Worm (Caenorhabditis elegans): Measurements from ENCODE around the gene smu-2.
A peak's percentile ranks its signal among the peaks of the same experiment; 100 is the strongest.

The smu-2 gene

ce11 chrII:3482231-3482630 is at the start of gene smu-2:
Gene smu-2 (plus strand): TSS chrII:3482408.
- TF ChIP-seq ets-4 (GFP tag; optimal IDR thresholded peaks at IDR 0.05) (no peak), attf-6 (GFP tag; IDR thresholded peaks at IDR 0.05) (no peak), B0261.1 (tag; optimal IDR thresholded peaks at IDR 0.05) (peak; percentile 1), K12H6.12 (tag; optimal IDR thresholded peaks at IDR 0.05) (peak; percentile 35), ceh-27 (GFP tag; optimal IDR thresholded peaks at IDR 0.05) (peak; percentile 72), sptf-2 (GFP tag; optimal IDR thresholded peaks at IDR 0.05) (no peak), let-607 (tag; optimal IDR thresholded peaks at IDR 0.05) (peak in 1 of 2 experiments; percentile 18), lsl-1 (GFP tag; optimal IDR thresholded peaks at IDR 0.05) (peak; percentile 50), nfya-2 (GFP tag; IDR thresholded peaks at IDR 0.05) (no peak), F49E8.2 (tag; optimal IDR thresholded peaks at IDR 0.05; ENCODE audit: insufficient read depth) (peak; percentile 1), madf-3 (GFP tag; IDR thresholded peaks at IDR 0.05) (no peak), F39B2.1 (GFP tag; IDR thresholded peaks at IDR 0.05) (no peak), rcor-1 (GFP tag; IDR thresholded peaks at IDR 0.05) (peak; percentile 35; the same call in 1 of the 2 replicates), ztf-25 (GFP tag; IDR thresholded peaks at IDR 0.05) (0 out of 2 replicates have a peak, but pooled peaks have one; percentile 32), rec-8 (tag; optimal IDR thresholded peaks at IDR 0.05) (peak; percentile 14 to 34), lsy-27 (tag; optimal IDR thresholded peaks at IDR 0.05; ENCODE audit: borderline replicate concordance, insufficient read depth) (no peak), madf-10 (tag; optimal IDR thresholded peaks at IDR 0.05) (no peak), ztf-26 (tag; optimal IDR thresholded peaks at IDR 0.05) (no peak), dox-1 (GFP tag; IDR thresholded peaks at IDR 0.05) (no peak), aptf-2 (GFP tag; conservative IDR thresholded peaks at IDR 0.05) (peak; percentile 66; the same call in 1 of the 2 replicates), D2030.7 (GFP tag; IDR thresholded peaks at IDR 0.05) (0 out of 2 replicates have a peak, but pooled peaks have one; percentile 15), ztf-18 (tag; optimal IDR thresholded peaks at IDR 0.05) (peak; percentile 13), F23B12.7 (tag; optimal IDR thresholded peaks at IDR 0.05; ENCODE audit: insufficient read depth) (no peak), rpc-1 (optimal IDR thresholded peaks at IDR 0.05) (no peak), rpc-1 (tag; optimal IDR thresholded peaks at IDR 0.05) (no peak), hmg-1.2 (GFP tag; IDR thresholded peaks at IDR 0.05) (peak; percentile 49; the same call in 1 of the 2 replicates), efl-1 (GFP tag; optimal IDR thresholded peaks at IDR 0.05) (peak; percentile 11), madf-6 (GFP tag; IDR thresholded peaks at IDR 0.05) (peak; percentile 56), dpl-1 (GFP tag; optimal IDR thresholded peaks at IDR 0.05) (no peak), chd-7 (tag; optimal IDR thresholded peaks at IDR 0.05) (no peak), madf-8 (GFP tag; conservative IDR thresholded peaks at IDR 0.05) (peak; percentile 39), athp-1 (tag; optimal IDR thresholded peaks at IDR 0.05) (peak; percentile 70), sea-2 (GFP tag; IDR thresholded peaks at IDR 0.05) (no peak), lin-26 (GFP tag; IDR thresholded peaks at IDR 0.05) (0 out of 2 replicates have a peak, but pooled peaks have one; percentile 34), let-526 (GFP tag; IDR thresholded peaks at IDR 0.05) (0 out of 2 replicates have a peak, but pooled peaks have one; percentile 42), him-1 (tag; optimal IDR thresholded peaks at IDR 0.05) (peak; percentile 51), mcd-1 (GFP tag; IDR thresholded peaks at IDR 0.05) (peak; percentile 97), attf-5 (GFP tag; optimal IDR thresholded peaks at IDR 0.05) (peak; percentile 80), tbp1 (GFP tag; optimal IDR thresholded peaks at IDR 0.05) (peak; percentile 44), nfya-1 (tag; optimal IDR thresholded peaks at IDR 0.05; ENCODE audit: borderline replicate concordance, insufficient read depth) (no peak), egl-18 (GFP tag; IDR thresholded peaks at IDR 0.05) (no peak), snpc-4 (GFP tag; optimal IDR thresholded peaks at IDR 0.05) (no peak), snpc-4 (tag; optimal IDR thresholded peaks at IDR 0.05) (peak in 1 of 4 experiments; percentile 23)

Data from whole organism, young adult.